Fruit fly (Drosophila melanogaster) whole organism, embryonic: Measurements from ENCODE around the gene dysc.

ENCODE experiments used
- Antp ChIP-seq: fragments of 200-800 bp; sonication (Bioruptor generic); optimal IDR thresholded peaks from 3 replicates; lab custom pipeline; 2016; ENCODE audit warnings: missing biosample characterization, missing genetic modification characterization
- CG1024 ChIP-seq: fragments of 200-800 bp; sonication (Bioruptor generic); IDR thresholded peaks from 2 replicates; pipeline ENCODE4 v1.3.6; 2022; ENCODE audit warnings: missing biosample characterization, missing genetic modification characterization
- CG11456 ChIP-seq: fragments of 200-800 bp; sonication (Bioruptor generic); IDR thresholded peaks from 3 replicates; pipeline ENCODE4 v1.3.6; 2022; ENCODE audit warnings: missing biosample characterization, missing genetic modification characterization
- CG11696 ChIP-seq: fragments of 200-800 bp; sonication (Bioruptor generic); IDR thresholded peaks from 2 replicates; pipeline ENCODE4 v1.3.6; 2022; ENCODE audit warnings: missing biosample characterization, missing genetic modification characterization
- CG1529 ChIP-seq: fragments of 200-800 bp; sonication (Bioruptor generic); optimal IDR thresholded peaks from 3 replicates; lab custom pipeline; 2018; ENCODE audit warnings: missing biosample characterization, missing genetic modification characterization
- CG15514 ChIP-seq: fragments of 200-800 bp; sonication (Bioruptor generic); optimal IDR thresholded peaks from 3 replicates; lab custom pipeline; 2017; ENCODE audit warnings: missing biosample characterization, missing genetic modification characterization, mild to moderate bottlenecking, moderate library complexity, missing genetic modification reagents
- CG16815 ChIP-seq: fragments of 200-800 bp; sonication (Bioruptor generic); optimal IDR thresholded peaks from 3 replicates; lab custom pipeline; 2017; ENCODE audit warnings: missing biosample characterization, mild to moderate bottlenecking, missing genetic modification characterization
- CG17385 ChIP-seq: fragments of 200-800 bp; sonication (Bioruptor generic); optimal IDR thresholded peaks from 3 replicates; lab custom pipeline; 2018; ENCODE audit warnings: missing biosample characterization, mild to moderate bottlenecking, missing genetic modification characterization
- CG17568 ChIP-seq: fragments of 200-800 bp; sonication (Bioruptor generic); optimal IDR thresholded peaks from 2 replicates; lab custom pipeline; 2018; ENCODE audit warnings: missing biosample characterization, mild to moderate bottlenecking, missing genetic modification characterization, moderate library complexity
- CG18011 ChIP-seq: fragments of 200-800 bp; sonication (Bioruptor generic); optimal IDR thresholded peaks from 2 replicates; lab custom pipeline; 2017; ENCODE audit warnings: missing biosample characterization, missing genetic modification characterization, mild to moderate bottlenecking, moderate library complexity, missing genotype
- CG18619 ChIP-seq: fragments of 200-800 bp; sonication (Bioruptor generic); optimal IDR thresholded peaks from 3 replicates; lab custom pipeline; 2017; ENCODE audit warnings: missing biosample characterization, mild to moderate bottlenecking, missing genetic modification characterization
- CG32532 ChIP-seq: fragments of 200-800 bp; sonication (Bioruptor generic); IDR thresholded peaks from 2 replicates; pipeline ENCODE4 v1.3.6; 2022; ENCODE audit warnings: missing biosample characterization, missing genetic modification characterization
- CG32772 ChIP-seq: fragments of 200-800 bp; sonication (Bioruptor generic); IDR thresholded peaks from 2 replicates; pipeline ENCODE4 v1.3.6; 2022; ENCODE audit warnings: missing biosample characterization, missing genetic modification characterization
- CG34376 ChIP-seq: fragments of 200-800 bp; sonication (Bioruptor generic); optimal IDR thresholded peaks from 2 replicates; lab custom pipeline; 2018; ENCODE audit warnings: missing biosample characterization, mild to moderate bottlenecking, missing genetic modification characterization
- CG3726 ChIP-seq: fragments of 200-800 bp; sonication (Bioruptor generic); IDR thresholded peaks from 3 replicates; pipeline ENCODE4, ENCODE4 v1.3.6; 2022; ENCODE audit warnings: missing biosample characterization, missing genetic modification characterization
- CG43689 ChIP-seq: fragments of 200-800 bp; sonication (Bioruptor generic); IDR thresholded peaks from 2 replicates; pipeline ENCODE4 v1.3.6; 2022; ENCODE audit warnings: missing biosample characterization, missing genetic modification characterization
- CG4730 ChIP-seq: fragments of 200-800 bp; sonication (Bioruptor generic); IDR thresholded peaks from 2 replicates; pipeline ENCODE4 v1.3.6; 2022; ENCODE audit warnings: missing biosample characterization, missing genetic modification characterization
- CG4854 ChIP-seq: fragments of 200-800 bp; sonication (Bioruptor generic); optimal IDR thresholded peaks from 2 replicates; lab custom pipeline; 2016; ENCODE audit warnings: missing biosample characterization, missing genetic modification characterization, inconsistent platforms
- CG5180 ChIP-seq: fragments of 200-800 bp; sonication (Bioruptor generic); optimal IDR thresholded peaks from 3 replicates; lab custom pipeline; 2017; ENCODE audit warnings: missing biosample characterization, missing genetic modification characterization, mild to moderate bottlenecking, moderate library complexity, missing genetic modification reagents
- CG5953 ChIP-seq: fragments of 200-800 bp; sonication (Bioruptor generic); IDR thresholded peaks from 2 replicates; pipeline ENCODE4 v1.3.6; 2022; ENCODE audit warnings: missing biosample characterization, missing genetic modification characterization
- CG7786 ChIP-seq: fragments of 200-800 bp; sonication (Bioruptor generic); optimal IDR thresholded peaks from 2 replicates; lab custom pipeline; 2016; ENCODE audit warnings: missing biosample characterization, missing genetic modification characterization
- Dek ChIP-seq: fragments of 200-800 bp; sonication (Bioruptor generic); optimal IDR thresholded peaks from 3 replicates; lab custom pipeline; 2019; ENCODE audit warnings: missing biosample characterization, mild to moderate bottlenecking, missing genetic modification characterization, moderate library complexity
- Dll ChIP-seq: fragments of 200-800 bp; sonication (Bioruptor generic); IDR thresholded peaks from 4 replicates; pipeline ENCODE4 v1.3.6; 2022; ENCODE audit warnings: missing biosample characterization, missing genetic modification characterization; ENCODE audit not compliant: partially characterized antibody
- GATAe ChIP-seq: fragments of 200-800 bp; sonication (Bioruptor generic); conservative IDR thresholded peaks from 2 replicates; pipeline ENCODE4 v1.3.6; 2022; ENCODE audit warnings: missing biosample characterization, missing genetic modification characterization
- Lpt ChIP-seq: fragments of >200 bp; optimal IDR thresholded peaks from 2 replicates; lab custom pipeline; 2018; ENCODE audit warnings: missing biosample characterization, missing genetic modification characterization
- Med ChIP-seq: fragments of 200-800 bp; sonication (Bioruptor generic); peaks from one replicate; lab custom pipeline; 2016; ENCODE audit warnings: missing biosample characterization, missing genetic modification characterization, mild to moderate bottlenecking, inconsistent platforms, moderate library complexity
- NK7.1 ChIP-seq: fragments of 200-800 bp; sonication (Bioruptor generic); optimal IDR thresholded peaks from 3 replicates; lab custom pipeline; 2016; ENCODE audit warnings: missing biosample characterization, missing genetic modification characterization
- Oli ChIP-seq: fragments of 200-800 bp; sonication (Bioruptor generic); optimal IDR thresholded peaks from 2 replicates; lab custom pipeline; 2018; ENCODE audit warnings: missing biosample characterization, mild to moderate bottlenecking, missing genetic modification characterization, moderate library complexity
- Opbp ChIP-seq: fragments of 200-800 bp; sonication (Bioruptor generic); IDR thresholded peaks from 3 replicates; pipeline ENCODE4 v1.3.6; 2022; ENCODE audit warnings: missing biosample characterization, missing genetic modification characterization; ENCODE audit not compliant: partially characterized antibody
- Tbp ChIP-seq: fragments of >200 bp; optimal IDR thresholded peaks from 2 replicates; lab custom pipeline; 2018; ENCODE audit warnings: missing biosample characterization, missing genetic modification characterization
- Usf ChIP-seq: fragments of 200-800 bp; sonication (Bioruptor generic); optimal IDR thresholded peaks from 2 replicates; lab custom pipeline; 2017; ENCODE audit warnings: missing genotype, missing biosample characterization, missing genetic modification characterization
- bowl ChIP-seq: fragments of 200-800 bp; sonication (Bioruptor generic); IDR thresholded peaks from 2 replicates; pipeline ENCODE4 v1.3.6; 2022; ENCODE audit warnings: missing biosample characterization, missing genetic modification characterization
- cwo ChIP-seq: fragments of 200-800 bp; sonication (Bioruptor generic); optimal IDR thresholded peaks from 3 replicates; lab custom pipeline; 2017; ENCODE audit warnings: missing biosample characterization, missing genetic modification characterization, mild to moderate bottlenecking, moderate library complexity, missing genetic modification reagents
- da ChIP-seq: fragments of 200-800 bp; sonication (Bioruptor generic); optimal IDR thresholded peaks from 2 replicates; lab custom pipeline; 2016; ENCODE audit warnings: missing biosample characterization, missing genetic modification characterization
- dmrt11E ChIP-seq: fragments of 200-800 bp; sonication (Bioruptor generic); optimal IDR thresholded peaks from 3 replicates; lab custom pipeline; 2018; ENCODE audit warnings: missing biosample characterization, mild to moderate bottlenecking, missing genetic modification characterization, moderate library complexity
- fd102C ChIP-seq: fragments of 200-800 bp; sonication (Bioruptor generic); optimal IDR thresholded peaks from 2 replicates; lab custom pipeline; 2018; ENCODE audit warnings: missing biosample characterization, mild to moderate bottlenecking, missing genetic modification characterization, moderate library complexity
- fd3F ChIP-seq: fragments of 200-800 bp; sonication (Bioruptor generic); optimal IDR thresholded peaks from 2 replicates; lab custom pipeline; 2018; ENCODE audit warnings: missing biosample characterization, mild to moderate bottlenecking, missing genetic modification characterization, moderate library complexity
- hbn ChIP-seq: fragments of 200-800 bp; sonication (Bioruptor generic); IDR thresholded peaks from 2 replicates; pipeline ENCODE4 v1.3.6; 2022; ENCODE audit warnings: missing biosample characterization, missing genetic modification characterization; ENCODE audit not compliant: partially characterized antibody
- ind ChIP-seq: fragments of 200-800 bp; sonication (Bioruptor generic); optimal IDR thresholded peaks from 3 replicates; lab custom pipeline; 2016; ENCODE audit warnings: missing biosample characterization, missing genetic modification characterization
- kay ChIP-seq: fragments of 200-800 bp; sonication (Bioruptor generic); optimal IDR thresholded peaks from 2 replicates; lab custom pipeline; 2016; ENCODE audit warnings: missing biosample characterization, missing genetic modification characterization
- lab ChIP-seq: fragments of 200-800 bp; sonication (Bioruptor generic); optimal IDR thresholded peaks from 3 replicates; lab custom pipeline; 2017; ENCODE audit warnings: missing biosample characterization, missing genetic modification characterization, mild to moderate bottlenecking, moderate library complexity, missing genetic modification reagents
- luna ChIP-seq: fragments of 200-800 bp; sonication (Bioruptor generic); optimal IDR thresholded peaks from 2 replicates; lab custom pipeline; 2016; ENCODE audit warnings: missing biosample characterization, missing genetic modification characterization
- mam ChIP-seq: fragments of 200-800 bp; sonication (Bioruptor generic); optimal IDR thresholded peaks from 3 replicates; lab custom pipeline; 2016; ENCODE audit warnings: missing biosample characterization, missing genetic modification characterization
- mirr ChIP-seq: fragments of 200-800 bp; sonication (Bioruptor generic); optimal IDR thresholded peaks from 3 replicates; lab custom pipeline; 2018; ENCODE audit warnings: missing biosample characterization, mild to moderate bottlenecking, missing genetic modification characterization
- pb ChIP-seq: fragments of 200-800 bp; sonication (Bioruptor generic); optimal IDR thresholded peaks from 3 replicates; lab custom pipeline; 2016; ENCODE audit warnings: missing biosample characterization, missing genetic modification characterization
- sens ChIP-seq: fragments of 200-800 bp; sonication (Bioruptor generic); peaks from one replicate; lab custom pipeline; 2016; ENCODE audit warnings: missing biosample characterization, missing genetic modification characterization
- sim ChIP-seq: fragments of 200-800 bp; sonication (Bioruptor generic); IDR thresholded peaks from 2 replicates; pipeline ENCODE4 v1.3.6; 2022; ENCODE audit warnings: missing biosample characterization, missing genetic modification characterization
- so ChIP-seq: fragments of 200-800 bp; sonication (Bioruptor generic); IDR thresholded peaks from 3 replicates; pipeline ENCODE4 v1.3.6; 2022; ENCODE audit warnings: missing biosample characterization, missing genetic modification characterization
- tgo ChIP-seq: fragments of 200-800 bp; sonication (Bioruptor generic); IDR thresholded peaks from 3 replicates; pipeline ENCODE4 v1.3.6; 2022; ENCODE audit warnings: missing biosample characterization, missing genetic modification characterization
- tio ChIP-seq: fragments of 200-800 bp; sonication (Bioruptor generic); optimal IDR thresholded peaks from 2 replicates; lab custom pipeline; 2017; ENCODE audit warnings: missing biosample characterization, missing genetic modification characterization, inconsistent platforms
- tll ChIP-seq, 2 experiments: fragments of 200-800 bp in 1 of 2; fragments of >200 bp in 1 of 2; sonication (Bioruptor generic) in 1 of 2; optimal IDR thresholded peaks; 2 replicates each; lab custom pipeline; 2017 to 2019; ENCODE audit warnings: missing biosample characterization in 2 of 2, missing genetic modification characterization in 2 of 2, mild to moderate bottlenecking in 1 of 2, moderate library complexity in 1 of 2
- yki ChIP-seq: fragments of >200 bp; optimal IDR thresholded peaks from 3 replicates; lab custom pipeline; 2018

The dysc gene

dm6 chr3L:13865484-13865883 lies 37.6 kb downstream of the dysc start (continued):
- TF ChIP-seq Antp (GFP tag; lab: Kevin White, UChicago) (no peak), Dll (GFP tag; lab: Robert Waterston, UW) (no peak), mirr (GFP tag; lab: Kevin White, UChicago) (no peak), CG17568 (peak; percentile 75), CG5953 (no peak), CG32532 (GFP tag; lab: Robert Waterston, UW) (no peak), yki (lab: Kevin White, UChicago) (no peak), lab (peak; percentile 78), CG18619 (GFP tag; lab: Kevin White, UChicago) (peak; percentile 59), Opbp (no peak), CG32772 (GFP tag; lab: Robert Waterston, UW) (no peak), CG7786 (GFP tag; lab: Kevin White, UChicago) (no peak), bowl (GFP tag; lab: Robert Waterston, UW) (no peak), sim (GFP tag; lab: Robert Waterston, UW) (no peak), CG4730 (GFP tag; lab: Robert Waterston, UW) (no peak), dmrt11E (tag; lab: Kevin White, UChicago) (peak; percentile 95), GATAe (GFP tag; lab: Robert Waterston, UW) (no peak), CG1024 (peak; percentile 11; the same call in 1 of the 2 replicates), Oli (tag; lab: Kevin White, UChicago) (peak; percentile 48), CG43689 (GFP tag; lab: Robert Waterston, UW) (no peak), fd102C (peak; percentile 88), ind (GFP tag; lab: Kevin White, UChicago) (no peak), Usf (peak; percentile 19), hbn (no peak), CG11696 (GFP tag; lab: Robert Waterston, UW) (peak; percentile 41; the same call in 1 of the 2 replicates), CG1529 (peak; percentile 81), sens (GFP tag; lab: Kevin White, UChicago) (peak; percentile 95), cwo (peak; percentile 28), CG11456 (no peak), CG5180 (GFP tag; lab: Kevin White, UChicago) (peak; percentile 61), CG16815 (GFP tag; lab: Kevin White, UChicago) (no peak), CG4854 (GFP tag; lab: Kevin White, UChicago) (peak; percentile 49), CG3726 (GFP tag; lab: Robert Waterston, UW) (no peak), tio (GFP tag; lab: Kevin White, UChicago) (no peak), tll (GFP tag; optimal IDR thresholded peaks at IDR 0.05; lab: Kevin White, UChicago) (peak in 1 of 2 experiments; percentile 57), CG15514 (GFP tag; lab: Kevin White, UChicago) (no peak), tgo (GFP tag; lab: Robert Waterston, UW) (no peak), luna (GFP tag; lab: Kevin White, UChicago) (no peak), mam (GFP tag; lab: Kevin White, UChicago) (no peak), CG34376 (no peak), kay (GFP tag; lab: Kevin White, UChicago) (peak; percentile 15), CG17385 (GFP tag; lab: Kevin White, UChicago) (peak; percentile 49), fd3F (GFP tag; lab: Kevin White, UChicago) (no peak), Med (GFP tag; lab: Kevin White, UChicago) (peak; percentile 93), pb (GFP tag; lab: Kevin White, UChicago) (peak; percentile 40), NK7.1 (GFP tag; lab: Kevin White, UChicago) (peak; percentile 18), so (GFP tag; lab: Robert Waterston, UW) (no peak), da (GFP tag; lab: Kevin White, UChicago) (peak; percentile 1), CG18011 (GFP tag; lab: Kevin White, UChicago) (peak; percentile 19), Tbp (GFP tag; lab: Kevin White, UChicago) (no peak), Lpt (GFP tag; lab: Kevin White, UChicago) (no peak), Dek (peak; percentile 7)
